Fruit fly (Drosophila melanogaster) whole organism, adult: ENCODE results near the gene spoon.

ENCODE experiments used
- CG11617 ChIP-seq: fragments of 200-800 bp; sonication (Bioruptor generic); optimal IDR thresholded peaks from 2 replicates; lab custom pipeline; 2017; ENCODE audit warnings: mild to moderate bottlenecking, missing biosample characterization, missing genetic modification reagents, missing genetic modification characterization
- CG12768 ChIP-seq: fragments of 200-800 bp; sonication (Bioruptor generic); optimal IDR thresholded peaks from 2 replicates; lab custom pipeline; 2017; ENCODE audit warnings: missing biosample characterization, missing genetic modification characterization, mild to moderate bottlenecking, moderate library complexity, missing genetic modification reagents
- CG14711 ChIP-seq: fragments of 200-800 bp; sonication (Bioruptor generic); optimal IDR thresholded peaks from 2 replicates; lab custom pipeline; 2018; ENCODE audit warnings: missing biosample characterization, mild to moderate bottlenecking, missing genetic modification characterization, moderate library complexity
- CG1620 ChIP-seq: fragments of 200-800 bp; sonication (Bioruptor generic); optimal IDR thresholded peaks from 2 replicates; lab custom pipeline; 2016; ENCODE audit warnings: missing biosample characterization, missing genetic modification characterization
- CG33017 ChIP-seq: fragments of 200-800 bp; sonication (Bioruptor generic); optimal IDR thresholded peaks from 2 replicates; lab custom pipeline; 2018; ENCODE audit warnings: missing biosample characterization, mild to moderate bottlenecking, missing genetic modification characterization, moderate library complexity
- CG5204 ChIP-seq: fragments of 200-800 bp; sonication (Bioruptor generic); optimal IDR thresholded peaks from 2 replicates; lab custom pipeline; 2016; ENCODE audit warnings: missing biosample characterization, missing genetic modification characterization
- CG7045 ChIP-seq: fragments of 200-800 bp; sonication (Bioruptor generic); optimal IDR thresholded peaks from 2 replicates; lab custom pipeline; 2017; ENCODE audit warnings: missing biosample characterization, mild to moderate bottlenecking, missing genetic modification characterization
- CG7101 ChIP-seq: fragments of 200-800 bp; sonication (Bioruptor generic); optimal IDR thresholded peaks from 2 replicates; lab custom pipeline; 2018; ENCODE audit warnings: missing biosample characterization, mild to moderate bottlenecking, missing genetic modification characterization, moderate library complexity
- Clk ChIP-seq: fragments of 200-800 bp; sonication (Bioruptor generic); optimal IDR thresholded peaks from 2 replicates; lab custom pipeline; 2017; ENCODE audit warnings: missing biosample characterization, missing genetic modification characterization
- Crg-1 ChIP-seq: fragments of 200-800 bp; sonication (Bioruptor generic); optimal IDR thresholded peaks from 2 replicates; lab custom pipeline; 2016; ENCODE audit warnings: missing biosample characterization, missing genetic modification characterization
- Hr96 ChIP-seq: fragments of 200-800 bp; sonication (Bioruptor generic); optimal IDR thresholded peaks from 2 replicates; lab custom pipeline; 2016; ENCODE audit warnings: missing biosample characterization, missing genetic modification characterization
- Mnt ChIP-seq: fragments of 200-800 bp; sonication (Bioruptor generic); optimal IDR thresholded peaks from 2 replicates; lab custom pipeline; 2016; ENCODE audit warnings: missing biosample characterization, mild to moderate bottlenecking, missing genetic modification characterization
- bab1 ChIP-seq: fragments of 200-800 bp; sonication (Bioruptor generic); optimal IDR thresholded peaks from 3 replicates; lab custom pipeline; 2019; ENCODE audit warnings: missing biosample characterization, mild to moderate bottlenecking, missing genetic modification characterization, moderate library complexity
- cic ChIP-seq: fragments of 200-800 bp; sonication (Bioruptor generic); optimal IDR thresholded peaks from 2 replicates; lab custom pipeline; 2017; ENCODE audit warnings: missing biosample characterization, mild to moderate bottlenecking, missing genetic modification characterization, moderate library complexity
- cnc ChIP-seq, 2 experiments: fragments of >200 bp; optimal IDR thresholded peaks; 2 replicates each; lab custom pipeline; 2017
- kay ChIP-seq: fragments of 200-800 bp; sonication (Bioruptor generic); peaks from one replicate; lab custom pipeline; 2016; ENCODE audit warnings: missing biosample characterization, missing genetic modification characterization, borderline replicate concordance
- ovo ChIP-seq: fragments of 200-800 bp; sonication (Bioruptor generic); optimal IDR thresholded peaks from 2 replicates; lab custom pipeline; 2016; ENCODE audit warnings: missing biosample characterization, missing genetic modification characterization
- pad ChIP-seq: fragments of 200-800 bp; sonication (Bioruptor generic); optimal IDR thresholded peaks from 3 replicates; lab custom pipeline; 2017; ENCODE audit warnings: missing biosample characterization, missing genetic modification characterization, mild to moderate bottlenecking, moderate library complexity, missing genetic modification reagents
- tj ChIP-seq: fragments of 200-800 bp; sonication (Bioruptor generic); optimal IDR thresholded peaks from 3 replicates; lab custom pipeline; 2017; ENCODE audit warnings: missing biosample characterization, mild to moderate bottlenecking, missing genetic modification characterization, moderate library complexity
- toe ChIP-seq: fragments of 200-800 bp; sonication (Bioruptor generic); optimal IDR thresholded peaks from 2 replicates; lab custom pipeline; 2016; ENCODE audit warnings: missing biosample characterization, missing genetic modification characterization

spoon gene

dm6 chrX:5428341-5429077, 7.8 kb upstream of the spoon start:
- no peak for TF ChIP-seq CG1620 (GFP tag; lab: Kevin White, UChicago)
- peak; percentile 61 for TF ChIP-seq bab1 (GFP tag; lab: Kevin White, UChicago)
- TF ChIP-seq pad (GFP tag; lab: Kevin White, UChicago): peak; percentile 6
- TF ChIP-seq tj (GFP tag; lab: Kevin White, UChicago): peak; percentile 41
- peak; percentile 64 for TF ChIP-seq Mnt (GFP tag; lab: Kevin White, UChicago)
- TF ChIP-seq CG33017: peak; percentile 31
- TF ChIP-seq CG14711: peak; percentile 81
- peak; percentile 86 for TF ChIP-seq kay (GFP tag; lab: Kevin White, UChicago)
- peak; percentile 13 for TF ChIP-seq CG5204 (GFP tag; lab: Kevin White, UChicago)
- TF ChIP-seq CG12768 (GFP tag; lab: Kevin White, UChicago): no peak
- TF ChIP-seq CG7101: peak; percentile 67

dm6 chrX:5427261-5427660, 6.6 kb upstream of the spoon start, which contains the start of gene CG16756:
Gene CG16756, plus strand, starts transcription at chrX:5427517.
- TF ChIP-seq cnc (optimal IDR thresholded peaks at IDR 0.05; lab: Kevin White, UChicago) (no peak), Mnt (GFP tag; lab: Kevin White, UChicago) (peak; percentile 12)

DNA sequence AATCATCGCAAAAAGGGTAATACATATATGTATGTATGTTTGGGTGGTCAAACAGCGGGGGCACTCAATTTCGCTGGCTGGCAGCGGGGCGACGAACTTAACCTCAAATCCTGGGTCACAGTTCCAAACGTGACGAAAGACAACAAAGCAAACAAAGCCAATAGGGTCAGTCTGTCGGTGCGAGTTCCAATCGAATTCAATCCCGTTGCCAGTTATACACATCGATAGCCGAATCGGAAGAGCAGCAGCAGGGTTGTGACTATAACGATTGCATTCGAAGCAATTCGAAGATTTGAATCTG, 1.5 kb upstream of the spoon start:
- TF ChIP-seq Mnt (GFP tag; lab: Kevin White, UChicago) (peak; percentile 19), CG33017 (no peak), Crg-1 (GFP tag; lab: Kevin White, UChicago) (no peak), CG7101 (no peak), bab1 (GFP tag; lab: Kevin White, UChicago) (no peak), Clk (GFP tag; lab: Kevin White, UChicago) (no peak)

- TF ChIP-seq Mnt (GFP tag; lab: Kevin White, UChicago) (peak; percentile 42), CG11617 (GFP tag; lab: Kevin White, UChicago) (no peak), CG7101 (no peak), CG14711 (peak; percentile 16), cic (GFP tag; lab: Kevin White, UChicago) (no peak), tj (GFP tag; lab: Kevin White, UChicago) (peak; percentile 16), CG5204 (GFP tag; lab: Kevin White, UChicago) (no peak), kay (GFP tag; lab: Kevin White, UChicago) (no peak)
Measured at dm6 chrX:5421407-5422250, 962 bp upstream of the spoon start, which contains the start of gene Usp16-45. Gene Usp16-45, plus strand, starts transcription at chrX:5421533.

- TF ChIP-seq CG5204 (GFP tag; lab: Kevin White, UChicago) (no peak), CG1620 (GFP tag; lab: Kevin White, UChicago) (no peak), cic (GFP tag; lab: Kevin White, UChicago) (no peak), bab1 (GFP tag; lab: Kevin White, UChicago) (no peak), Mnt (GFP tag; lab: Kevin White, UChicago) (no peak), Hr96 (no peak), ovo (GFP tag; lab: Kevin White, UChicago) (no peak), CG7101 (no peak), CG7045 (GFP tag; lab: Kevin White, UChicago) (no peak), tj (GFP tag; lab: Kevin White, UChicago) (no peak), toe (no peak), kay (GFP tag; lab: Kevin White, UChicago) (no peak), Clk (GFP tag; lab: Kevin White, UChicago) (no peak), pad (GFP tag; lab: Kevin White, UChicago) (no peak)
Measured at dm6 chrX:5419905-5420567, 631 bp downstream of the spoon start.

DNA sequence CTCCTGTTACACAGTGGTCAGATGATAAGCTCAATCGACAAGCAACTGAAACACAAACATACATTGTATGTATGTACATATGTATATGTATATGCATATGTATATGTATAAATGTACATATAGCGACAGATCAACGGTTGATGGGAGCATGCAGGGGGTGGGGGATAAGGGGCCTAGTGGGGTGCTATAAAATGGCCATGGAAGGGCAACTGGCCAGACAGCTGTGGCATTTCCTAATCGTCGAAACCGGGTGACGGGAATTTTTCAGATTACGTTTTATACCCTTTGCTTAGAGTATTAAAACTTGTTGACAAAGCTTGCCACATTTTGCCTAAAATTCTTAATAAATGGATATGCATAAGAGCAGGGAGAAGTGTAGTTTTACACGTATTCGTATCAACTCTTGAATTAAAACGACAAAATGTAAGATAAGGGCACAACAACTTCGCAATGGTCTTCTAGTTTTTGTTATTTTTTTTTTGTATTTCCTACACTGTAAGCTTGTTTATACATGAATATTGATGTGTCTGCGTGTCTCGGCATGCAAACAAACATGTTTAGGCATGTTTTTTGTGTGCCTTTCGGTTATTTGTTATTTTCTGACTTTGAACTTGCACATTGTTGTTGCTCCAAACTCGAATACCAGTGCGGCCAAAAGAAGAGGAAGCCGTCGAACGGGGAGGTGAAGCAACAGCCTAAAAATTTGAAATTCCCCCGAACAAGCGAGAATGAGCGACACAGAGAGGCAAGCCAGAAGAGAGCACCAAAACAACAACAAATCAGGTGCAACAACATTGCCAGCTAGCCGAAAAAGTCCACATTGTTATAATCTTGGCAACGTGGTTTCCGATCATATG, 1.4 kb downstream of the spoon start:
- TF ChIP-seq CG33017 (peak; percentile 21), CG14711 (peak; percentile 40), cic (GFP tag; lab: Kevin White, UChicago) (peak; percentile 25), CG11617 (GFP tag; lab: Kevin White, UChicago) (peak; percentile 34), Hr96 (no peak), CG5204 (GFP tag; lab: Kevin White, UChicago) (no peak), tj (GFP tag; lab: Kevin White, UChicago) (no peak), ovo (GFP tag; lab: Kevin White, UChicago) (peak; percentile 32), cnc (optimal IDR thresholded peaks at IDR 0.05; lab: Kevin White, UChicago) (no peak), CG7101 (peak; percentile 45), toe (no peak)
